Fruit fly (Drosophila melanogaster): ENCODE data around the gene TwdlY.

TwdlY gene

dm6 chrX:16772882-16773827 lies 38.4 kb downstream of the TwdlY start (continued):
- TF ChIP-seq ac (GFP tag; optimal IDR thresholded peaks at IDR 0.05) (peak; percentile 5), CG7839 (tag; optimal IDR thresholded peaks at IDR 0.05) (peak; percentile 75), HLH3B (GFP tag; IDR thresholded peaks at IDR 0.05) (peak; percentile 56), repo (GFP tag; optimal IDR thresholded peaks at IDR 0.05) (peak; percentile 51), Trl (optimal IDR thresholded peaks at IDR 0.05) (no peak), Trl (GFP tag; optimal IDR thresholded peaks at IDR 0.05) (peak; percentile 72), dmrt99B (tag; optimal IDR thresholded peaks at IDR 0.05) (peak; percentile 61), Elba2 (GFP tag; optimal IDR thresholded peaks at IDR 0.05) (no peak), CG8359 (GFP tag; optimal IDR thresholded peaks at IDR 0.05; ENCODE audit: borderline replicate concordance) (peak; percentile 28), CG31365 (tag; optimal IDR thresholded peaks at IDR 0.05) (no peak), ERR (GFP tag; optimal IDR thresholded peaks at IDR 0.05) (peak; percentile 15), CG17612 (GFP tag; IDR thresholded peaks at IDR 0.05) (peak; percentile 50; the same call in 1 of the 2 replicates), da (GFP tag; optimal IDR thresholded peaks at IDR 0.05) (no peak), Med (GFP tag) (peak; percentile 91), Blimp-1 (GFP tag; optimal IDR thresholded peaks at IDR 0.05) (peak; percentile 73), CG11696 (GFP tag; IDR thresholded peaks at IDR 0.05) (peak; percentile 66; the same call in 1 of the 2 replicates), CG13287 (GFP tag; IDR thresholded peaks at IDR 0.05; ENCODE audit: partially characterized antibody) (no peak), CG9797 (GFP tag; optimal IDR thresholded peaks at IDR 0.05) (no peak), CG2202 (tag; optimal IDR thresholded peaks at IDR 0.05) (peak; percentile 38), jigr1 (GFP tag; IDR thresholded peaks at IDR 0.05) (0 out of 3 replicates have a peak, but pooled peaks have one; percentile 21), odd (GFP tag; optimal IDR thresholded peaks at IDR 0.05) (no peak), sima (GFP tag; optimal IDR thresholded peaks at IDR 0.05) (peak; percentile 18), Nf-YB (GFP tag; optimal IDR thresholded peaks at IDR 0.05) (no peak), gcm (GFP tag; optimal IDR thresholded peaks at IDR 0.05) (peak; percentile 75), CG8089 (GFP tag; optimal IDR thresholded peaks at IDR 0.05) (peak; percentile 28), CG14860 (GFP tag; IDR thresholded peaks at IDR 0.05; ENCODE audit: partially characterized antibody) (no peak), stc (GFP tag; IDR thresholded peaks at IDR 0.05) (peak; percentile 73), CG9609 (GFP tag; optimal IDR thresholded peaks at IDR 0.05) (peak; percentile 79), fru (optimal IDR thresholded peaks at IDR 0.05) (no peak), CG1792 (GFP tag; optimal IDR thresholded peaks at IDR 0.05) (no peak), CG3407 (GFP tag; optimal IDR thresholded peaks at IDR 0.05) (no peak), mam (GFP tag; optimal IDR thresholded peaks at IDR 0.05) (peak; percentile 61), Hr51 (GFP tag; optimal IDR thresholded peaks at IDR 0.05) (peak in 1 of 2 experiments; percentile 24), pum (GFP tag; optimal IDR thresholded peaks at IDR 0.05) (peak; percentile 65), shn (GFP tag; optimal IDR thresholded peaks at IDR 0.05) (no peak), ap (GFP tag; IDR thresholded peaks at IDR 0.05) (peak; percentile 59; the same call in 1 of the 2 replicates), Fer1 (GFP tag; optimal IDR thresholded peaks at IDR 0.05) (no peak), CG31441 (GFP tag; IDR thresholded peaks at IDR 0.05) (peak; percentile 58), PHDP (tag; optimal IDR thresholded peaks at IDR 0.05) (peak; percentile 27), CG6765 (GFP tag; optimal IDR thresholded peaks at IDR 0.05) (no peak), Ada2b (GFP tag; IDR thresholded peaks at IDR 0.05) (peak; percentile 62), CG11456 (GFP tag; IDR thresholded peaks at IDR 0.05) (0 out of 3 replicates have a peak, but pooled peaks have one; percentile 40), ind (GFP tag; optimal IDR thresholded peaks at IDR 0.05) (peak; percentile 52), Six4 (GFP tag; optimal IDR thresholded peaks at IDR 0.05) (peak; percentile 55), CkIIα-i1 (GFP tag; IDR thresholded peaks at IDR 0.05) (no peak), dmrt11E (tag; optimal IDR thresholded peaks at IDR 0.05) (peak; percentile 44), pfk (GFP tag; optimal IDR thresholded peaks at IDR 0.05) (no peak), kay (GFP tag; optimal IDR thresholded peaks at IDR 0.05) (peak; percentile 64), gsb-n (tag; optimal IDR thresholded peaks at IDR 0.05) (peak; percentile 12)

Measured in whole organism, embryonic.